Worm (Caenorhabditis elegans) whole organism, early embryonic: Measurements from ENCODE around the gene ncs-5.

Experiments
- B0310.2 ChIP-seq: sonication (generic microtip); optimal IDR thresholded peaks from 2 replicates; lab custom pipeline; 2016; ENCODE audit warnings: mild to moderate bottlenecking, missing genetic modification characterization, missing compliant biosample characterization
- F13C5.2 ChIP-seq: sonication (generic microtip); optimal IDR thresholded peaks from 2 replicates; lab custom pipeline; 2017; ENCODE audit warnings: mild to moderate bottlenecking, missing genetic modification characterization, inconsistent platforms, missing compliant biosample characterization
- aly-1 ChIP-seq: sonication (generic microtip); optimal IDR thresholded peaks from 2 replicates; lab custom pipeline; 2016; ENCODE audit warnings: missing genetic modification characterization, missing compliant biosample characterization
- ama-1 ChIP-seq: fragments of 150-350 bp; optimal IDR thresholded peaks from 2 replicates; lab custom pipeline; 2014
- ceh-13 ChIP-seq: fragments of 200-800 bp; sonication (Bioruptor generic); optimal IDR thresholded peaks from 2 replicates; lab custom pipeline; 2018; ENCODE audit warnings: mild to moderate bottlenecking, missing genetic modification characterization, missing compliant biosample characterization
- ceh-36 ChIP-seq: sonication (generic microtip); optimal IDR thresholded peaks from 2 replicates; lab custom pipeline; 2016; ENCODE audit warnings: missing genetic modification characterization, inconsistent platforms, missing compliant biosample characterization
- ets-7 ChIP-seq: sonication (generic microtip); optimal IDR thresholded peaks from 2 replicates; lab custom pipeline; 2016; ENCODE audit warnings: missing genotype, missing genetic modification characterization, missing compliant biosample characterization
- flt-1 ChIP-seq: fragments of 200-800 bp; sonication (Bioruptor generic); IDR thresholded peaks from 2 replicates; pipeline ENCODE4 v1.3.6; 2022; ENCODE audit warnings: missing genetic modification characterization, missing compliant biosample characterization
- hmbx-1 ChIP-seq: sonication (generic microtip); optimal IDR thresholded peaks from 2 replicates; lab custom pipeline; 2016; ENCODE audit warnings: mild to moderate bottlenecking, missing genetic modification characterization, missing compliant biosample characterization
- hmg-4 ChIP-seq: fragments of 200-800 bp; sonication (Bioruptor generic); optimal IDR thresholded peaks from 2 replicates; lab custom pipeline; 2018; ENCODE audit warnings: mild to moderate bottlenecking, missing genetic modification characterization, missing compliant biosample characterization
- hnd-1 ChIP-seq: sonication (generic microtip); optimal IDR thresholded peaks from 2 replicates; lab custom pipeline; 2016; ENCODE audit warnings: missing genetic modification characterization, missing compliant biosample characterization
- pes-1 ChIP-seq: fragments of 200-800 bp; sonication (Bioruptor generic); IDR thresholded peaks from 2 replicates; pipeline ENCODE4 v1.3.6; 2022; ENCODE audit warnings: missing genetic modification reagents, missing genetic modification characterization, missing compliant biosample characterization
- scrt-1 ChIP-seq: fragments of 200-800 bp; sonication (Bioruptor generic); IDR thresholded peaks from 2 replicates; pipeline ENCODE4 v1.3.6; 2022; ENCODE audit warnings: missing genetic modification characterization, missing compliant biosample characterization
- sea-1 ChIP-seq: fragments of 200-800 bp; sonication (Bioruptor generic); conservative IDR thresholded peaks from 2 replicates; pipeline ENCODE4 v1.3.6; 2022; ENCODE audit warnings: missing genetic modification characterization, missing compliant biosample characterization
- tbx-11 ChIP-seq: fragments of 200-800 bp; sonication (Bioruptor generic); IDR thresholded peaks from 2 replicates; pipeline ENCODE4 v1.3.6; 2022; ENCODE audit warnings: missing genetic modification characterization, missing compliant biosample characterization
- tbx-37 ChIP-seq: fragments of 200-800 bp; sonication (Bioruptor generic); conservative IDR thresholded peaks from 2 replicates; pipeline ENCODE4 v1.3.6; 2022; ENCODE audit warnings: missing genetic modification reagents, missing genetic modification characterization, missing compliant biosample characterization
- tra-4 ChIP-seq: sonication (generic microtip); optimal IDR thresholded peaks from 2 replicates; lab custom pipeline; 2017; ENCODE audit warnings: missing genetic modification characterization, missing compliant biosample characterization

Gene ncs-5

ce11 chrV:18819643-18820042, at the start of gene ncs-5:
ncs-5 (plus strand) TSS chrV:18819766.
- TF ChIP-seq tbx-11 (no peak), hmg-4 (GFP tag; lab: Kevin White, UChicago) (no peak), B0310.2 (tag; lab: Kevin White, UChicago) (no peak), tbx-37 (GFP tag; lab: Robert Waterston, UW) (no peak), sea-1 (GFP tag; lab: Robert Waterston, UW) (no peak), ets-7 (tag; lab: Kevin White, UChicago) (no peak), pes-1 (no peak)

ce11 chrV:18769902-18770301, 49.7 kb upstream of the ncs-5 start:
- TF ChIP-seq pes-1: no peak
- no peak for TF ChIP-seq ceh-36 (tag; lab: Kevin White, UChicago)
- no peak for TF ChIP-seq ceh-13 (GFP tag; lab: Kevin White, UChicago)
- no peak for TF ChIP-seq tra-4 (tag; lab: Kevin White, UChicago)
- TF ChIP-seq scrt-1 (GFP tag; lab: Robert Waterston, UW): no peak
- no peak for TF ChIP-seq hmg-4 (GFP tag; lab: Kevin White, UChicago)

- no peak for TF ChIP-seq hmg-4 (GFP tag; lab: Kevin White, UChicago)
- no peak for TF ChIP-seq F13C5.2 (tag; lab: Kevin White, UChicago)
- TF ChIP-seq pes-1: no peak
- no peak for TF ChIP-seq flt-1 (GFP tag; lab: Robert Waterston, UW)
- no peak for TF ChIP-seq tra-4 (tag; lab: Kevin White, UChicago)
- TF ChIP-seq tbx-37 (GFP tag; lab: Robert Waterston, UW): no peak
- no peak for TF ChIP-seq sea-1 (GFP tag; lab: Robert Waterston, UW)
- TF ChIP-seq ceh-36 (tag; lab: Kevin White, UChicago): no peak
These were observed 48.9 kb upstream of the ncs-5 start, which contains the start of gene clec-255 for ce11 chrV:18770623-18771022. clec-255 (minus strand) TSS chrV:18770723.

ce11 chrV:18771390-18771789, 48.2 kb upstream of the ncs-5 start, which contains the start of gene clec-256:
clec-256 (plus strand) TSS chrV:18771690.
- TF ChIP-seq aly-1 (tag; lab: Kevin White, UChicago) (no peak), flt-1 (GFP tag; lab: Robert Waterston, UW) (no peak), tbx-11 (no peak), hmbx-1 (tag; lab: Kevin White, UChicago) (no peak), ama-1 (lab: Kevin White, UChicago) (no peak), ceh-36 (tag; lab: Kevin White, UChicago) (no peak), ets-7 (tag; lab: Kevin White, UChicago) (no peak)

- TF ChIP-seq ceh-13 (GFP tag; lab: Kevin White, UChicago): no peak
- no peak for TF ChIP-seq pes-1
- TF ChIP-seq F13C5.2 (tag; lab: Kevin White, UChicago): no peak
- no peak for TF ChIP-seq hmbx-1 (tag; lab: Kevin White, UChicago)
- no peak for TF ChIP-seq B0310.2 (tag; lab: Kevin White, UChicago)
- TF ChIP-seq hmg-4 (GFP tag; lab: Kevin White, UChicago): no peak
- TF ChIP-seq flt-1 (GFP tag; lab: Robert Waterston, UW): no peak
These were observed 47.7 kb upstream of the ncs-5 start for ce11 chrV:18771804-18772386.

ce11 chrV:18772761-18773160, 46.8 kb upstream of the ncs-5 start, which contains the start of gene clec-257:
clec-257 (plus strand) TSS chrV:18773061.
- no peak for TF ChIP-seq sea-1 (GFP tag; lab: Robert Waterston, UW)

ce11 chrV:18776245-18776737, 43.3 kb upstream of the ncs-5 start, which contains the start of gene Y17D7B.4:
Y17D7B.4 (minus strand) TSS chrV:18776687.
- TF ChIP-seq tra-4 (tag; lab: Kevin White, UChicago) (no peak), aly-1 (tag; lab: Kevin White, UChicago) (no peak), scrt-1 (GFP tag; lab: Robert Waterston, UW) (no peak), ets-7 (tag; lab: Kevin White, UChicago) (no peak), hmbx-1 (tag; lab: Kevin White, UChicago) (no peak), ceh-36 (tag; lab: Kevin White, UChicago) (no peak), flt-1 (GFP tag; lab: Robert Waterston, UW) (no peak)

ce11 chrV:18780605-18781004, 39.0 kb upstream of the ncs-5 start:
- no peak for TF ChIP-seq aly-1 (tag; lab: Kevin White, UChicago)
- no peak for TF ChIP-seq hmbx-1 (tag; lab: Kevin White, UChicago)
- no peak for TF ChIP-seq ets-7 (tag; lab: Kevin White, UChicago)
- TF ChIP-seq hmg-4 (GFP tag; lab: Kevin White, UChicago): no peak
- TF ChIP-seq tra-4 (tag; lab: Kevin White, UChicago): no peak
- no peak for TF ChIP-seq sea-1 (GFP tag; lab: Robert Waterston, UW)
- TF ChIP-seq ama-1 (lab: Kevin White, UChicago): no peak
- no peak for TF ChIP-seq ceh-36 (tag; lab: Kevin White, UChicago)
- TF ChIP-seq hnd-1 (tag; lab: Kevin White, UChicago): no peak
- TF ChIP-seq ceh-13 (GFP tag; lab: Kevin White, UChicago): no peak
